Fruit fly (Drosophila melanogaster): Measurements from ENCODE around the gene heca.

- no peak for TF ChIP-seq CG6854 (GFP tag; optimal IDR thresholded peaks at IDR 0.05)
- TF ChIP-seq z (GFP tag; IDR thresholded peaks at IDR 0.05), result no peak
- TF ChIP-seq ci (GFP tag; IDR thresholded peaks at IDR 0.05), result no peak
- TF ChIP-seq Ets97D (GFP tag; optimal IDR thresholded peaks at IDR 0.05), result no peak
- no peak for TF ChIP-seq ftz-f1 (GFP tag; optimal IDR thresholded peaks at IDR 0.05)
- TF ChIP-seq CG3995 (GFP tag; optimal IDR thresholded peaks at IDR 0.05), result no peak
- TF ChIP-seq ind (GFP tag; optimal IDR thresholded peaks at IDR 0.05), result no peak
- TF ChIP-seq CG8359 (GFP tag; optimal IDR thresholded peaks at IDR 0.05; ENCODE audit: borderline replicate concordance), result no peak
- TF ChIP-seq Adf1 (GFP tag; IDR thresholded peaks at IDR 0.05), result no peak
- no peak for TF ChIP-seq NC2α (GFP tag; optimal IDR thresholded peaks at IDR 0.05)
Measured at dm6 chr3R:30419216-30419615, 141.5 kb downstream of the heca start.
